Fruit fly (Drosophila melanogaster): ENCODE data around the gene Cf2.

dm6 chr2L:4861503-4861902 is 21.4 kb downstream of the Cf2 start:
- TF ChIP-seq pan (optimal IDR thresholded peaks at IDR 0.05) = no peak
- TF ChIP-seq pan (GFP tag; optimal IDR thresholded peaks at IDR 0.05 in 1 of 2, IDR thresholded peaks at IDR 0.05 in 1 of 2) = peak in 1 of 2 experiments; percentile 63
- TF ChIP-seq GATAe (GFP tag; conservative IDR thresholded peaks at IDR 0.05) = no peak
- peak; percentile 38; the same call in 1 of the 3 replicates for TF ChIP-seq Aef1 (GFP tag; IDR thresholded peaks at IDR 0.05)
- no peak for TF ChIP-seq CG30403 (GFP tag; optimal IDR thresholded peaks at IDR 0.05)
- TF ChIP-seq NFAT (GFP tag; IDR thresholded peaks at IDR 0.05) = peak; percentile 49; the same call in 1 of the 2 replicates
- TF ChIP-seq bbx (GFP tag; IDR thresholded peaks at IDR 0.05; ENCODE audit: partially characterized antibody) = no peak
- TF ChIP-seq ap (GFP tag; IDR thresholded peaks at IDR 0.05) = no peak
- no peak for TF ChIP-seq CG34376 (GFP tag; optimal IDR thresholded peaks at IDR 0.05)
- no peak for TF ChIP-seq CG12942 (GFP tag; optimal IDR thresholded peaks at IDR 0.05)
- TF ChIP-seq br (optimal IDR thresholded peaks at IDR 0.05) = no peak
